Fruit fly (Drosophila melanogaster) ovary, adult (tissue): ENCODE data around the gene AttD.

Experiments used
- CG17801 ChIP-seq: fragments of 200-800 bp; optimal IDR thresholded peaks from 2 replicates; lab custom pipeline; 2019; ENCODE audit warnings: missing biosample characterization, mild to moderate bottlenecking, missing genetic modification characterization, moderate library complexity; ENCODE audit not compliant: partially characterized antibody

Gene AttD

DNA sequence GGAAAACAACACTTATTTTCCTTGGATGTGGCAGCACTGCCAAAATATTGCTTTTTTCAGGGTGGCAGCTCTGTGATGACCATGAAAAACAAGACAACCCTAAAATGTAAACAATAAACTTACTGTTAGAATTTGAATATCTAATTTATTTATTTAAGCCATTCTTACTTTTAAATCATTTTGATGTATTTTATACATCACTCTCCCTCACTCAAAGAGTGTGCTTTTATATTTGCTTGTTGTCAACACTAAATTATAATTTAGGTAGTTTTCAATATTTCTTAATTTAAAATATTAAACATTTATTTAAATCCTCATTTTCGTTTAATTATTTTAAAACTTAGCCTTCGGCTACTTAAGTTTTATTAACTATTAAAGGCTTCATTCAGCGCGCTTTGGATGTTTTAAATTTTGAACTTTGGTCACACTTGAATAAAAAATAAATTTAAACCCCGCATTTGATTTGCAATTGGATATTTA is 45.8 kb downstream of the AttD start, which contains the start of the genes CG7523 and Mps1:
Gene CG7523, minus strand, starts transcription at position 39 of the 480 bp plus-strand sequence.
Gene Mps1, plus strand, starts transcription at position 415 of the 480 bp plus-strand sequence.
- no peak for TF ChIP-seq CG17801 (GFP tag; lab: Kevin White, UChicago)
